Worm (Caenorhabditis elegans): ENCODE results near the gene F11D11.4.

The F11D11.4 gene

ce11 chrV:18776245-18776737 lies 15.1 kb downstream of the F11D11.4 start, which contains the start of gene Y17D7B.4:
Gene Y17D7B.4, minus strand, starts transcription at chrV:18776687.
- no peak for TF ChIP-seq ceh-2 (tag; optimal IDR thresholded peaks at IDR 0.05)

DNA sequence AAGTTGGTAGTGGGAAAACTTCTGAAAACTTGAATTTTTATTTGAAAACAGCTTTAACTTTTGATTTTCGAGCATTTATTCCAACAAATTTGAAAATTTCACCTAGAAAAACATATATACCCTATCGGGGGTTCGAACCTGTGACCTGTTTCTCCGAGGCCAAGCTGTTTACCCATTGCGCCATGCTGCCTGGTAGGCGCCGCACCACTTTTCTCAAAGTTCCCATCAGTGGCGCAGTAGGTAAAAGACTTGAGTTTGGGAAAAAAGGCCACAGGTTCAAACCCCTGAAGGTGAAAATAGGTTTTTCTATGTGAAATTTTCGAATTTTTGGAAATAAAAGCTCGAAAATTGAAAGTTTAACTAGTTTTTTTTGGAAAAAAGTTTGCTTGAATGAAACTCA lies 19.4 kb downstream of the F11D11.4 start:
- TF ChIP-seq fax-1 (tag; optimal IDR thresholded peaks at IDR 0.05), result no peak
- TF ChIP-seq odd-2 (tag; optimal IDR thresholded peaks at IDR 0.05), result no peak
- no peak for TF ChIP-seq sox-4 (tag; optimal IDR thresholded peaks at IDR 0.05)
- TF ChIP-seq pag-3 (tag; optimal IDR thresholded peaks at IDR 0.05; ENCODE audit: borderline replicate concordance), result no peak
- TF ChIP-seq T23F11.4 (GFP tag; optimal IDR thresholded peaks at IDR 0.05), result no peak
- TF ChIP-seq ref-2 (tag; optimal IDR thresholded peaks at IDR 0.05), result no peak
- no peak for TF ChIP-seq ceh-19 (GFP tag; optimal IDR thresholded peaks at IDR 0.05)
- no peak for TF ChIP-seq nfya-1 (tag; optimal IDR thresholded peaks at IDR 0.05)

ce11 chrV:18782747-18783146 lies 21.6 kb downstream of the F11D11.4 start:
- TF ChIP-seq dve-1 (tag; optimal IDR thresholded peaks at IDR 0.05) (no peak), lim-6 (tag; optimal IDR thresholded peaks at IDR 0.05) (no peak), ceh-34 (tag; optimal IDR thresholded peaks at IDR 0.05) (no peak), rnt-1 (tag; optimal IDR thresholded peaks at IDR 0.05) (no peak), pat-9 (tag; optimal IDR thresholded peaks at IDR 0.05) (no peak), hlh-13 (GFP tag; optimal IDR thresholded peaks at IDR 0.05) (no peak), che-1 (tag; optimal IDR thresholded peaks at IDR 0.05) (no peak), sox-4 (tag; optimal IDR thresholded peaks at IDR 0.05) (no peak), ceh-6 (GFP tag; optimal IDR thresholded peaks at IDR 0.05) (no peak), fax-1 (tag; optimal IDR thresholded peaks at IDR 0.05) (no peak), pha-2 (tag; optimal IDR thresholded peaks at IDR 0.05) (no peak), tbx-7 (tag; optimal IDR thresholded peaks at IDR 0.05) (no peak), ceh-2 (tag; optimal IDR thresholded peaks at IDR 0.05) (no peak), mec-3 (tag; optimal IDR thresholded peaks at IDR 0.05; ENCODE audit: borderline replicate concordance) (no peak), ceh-45 (GFP tag; IDR thresholded peaks at IDR 0.05) (no peak)

ce11 chrV:18783474-18783873 lies 22.3 kb downstream of the F11D11.4 start, which contains the start of gene Y17D7B.10:
Gene Y17D7B.10, plus strand, starts transcription at chrV:18783716.
- TF ChIP-seq C38D4.7 (GFP tag; optimal IDR thresholded peaks at IDR 0.05) (no peak), pros-1 (tag; optimal IDR thresholded peaks at IDR 0.05) (no peak), pha-2 (tag; optimal IDR thresholded peaks at IDR 0.05) (no peak), ceh-14 (tag; optimal IDR thresholded peaks at IDR 0.05) (no peak), C08G9.2 (tag; optimal IDR thresholded peaks at IDR 0.05) (no peak), gmeb-2 (tag; optimal IDR thresholded peaks at IDR 0.05) (no peak), elt-4 (tag; optimal IDR thresholded peaks at IDR 0.05) (no peak)

DNA sequence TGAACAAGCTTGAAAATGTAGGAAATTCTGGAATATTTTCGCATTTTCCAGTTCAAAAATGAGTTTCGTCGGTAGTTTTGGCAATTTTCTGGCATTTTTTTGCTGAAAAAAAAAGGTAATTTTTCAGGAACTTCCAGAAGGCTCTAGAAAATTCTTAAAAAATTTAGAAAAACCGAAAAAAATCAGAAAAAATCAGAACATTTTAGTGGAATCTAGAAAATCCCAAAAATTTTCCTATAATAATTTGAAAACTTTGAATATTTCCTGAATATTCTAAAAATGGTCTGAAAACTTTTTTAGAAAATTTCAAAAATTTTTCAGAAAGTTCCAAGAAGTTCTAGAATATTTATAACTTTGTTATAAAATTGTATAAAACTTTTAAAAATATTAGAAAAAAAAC lies 25.5 kb downstream of the F11D11.4 start, which contains the start of gene Y17D7B.3:
Gene Y17D7B.3, minus strand, starts transcription at position 101 of the 400 bp plus-strand sequence.
- TF ChIP-seq ceh-34 (tag; optimal IDR thresholded peaks at IDR 0.05) (no peak), nhr-11 (tag; optimal IDR thresholded peaks at IDR 0.05) (no peak), hlh-13 (GFP tag; optimal IDR thresholded peaks at IDR 0.05) (no peak), eyg-1 (tag; optimal IDR thresholded peaks at IDR 0.05) (no peak), ceh-9 (tag; optimal IDR thresholded peaks at IDR 0.05) (no peak), sox-4 (tag; optimal IDR thresholded peaks at IDR 0.05) (no peak), ceh-30 (tag; optimal IDR thresholded peaks at IDR 0.05) (no peak), rnt-1 (tag; optimal IDR thresholded peaks at IDR 0.05) (no peak), ama-1 (optimal IDR thresholded peaks at IDR 0.05) (no peak), hlh-30 (tag; optimal IDR thresholded peaks at IDR 0.05; ENCODE audit: insufficient read depth) (no peak), mec-3 (tag; optimal IDR thresholded peaks at IDR 0.05; ENCODE audit: borderline replicate concordance) (no peak), K09A11.1 (tag; optimal IDR thresholded peaks at IDR 0.05; ENCODE audit: insufficient read depth) (no peak), odd-2 (tag; optimal IDR thresholded peaks at IDR 0.05) (no peak)
